Worm (Caenorhabditis elegans): Measurements from ENCODE around the gene sri-72.

- TF ChIP-seq nhr-47 (tag; optimal IDR thresholded peaks at IDR 0.05) (no peak), unc-130 (tag; optimal IDR thresholded peaks at IDR 0.05) (no peak), nhr-76 (tag; optimal IDR thresholded peaks at IDR 0.05) (no peak), pqm-1 (tag; optimal IDR thresholded peaks at IDR 0.05) (no peak), nhr-90 (tag; optimal IDR thresholded peaks at IDR 0.05; ENCODE audit: poor library complexity) (no peak), snpc-4 (tag; optimal IDR thresholded peaks at IDR 0.05) (no peak), aha-1 (tag; optimal IDR thresholded peaks at IDR 0.05) (no peak), nhr-237 (tag; optimal IDR thresholded peaks at IDR 0.05) (no peak), mep-1 (tag; optimal IDR thresholded peaks at IDR 0.05) (no peak), nhr-11 (tag; optimal IDR thresholded peaks at IDR 0.05) (no peak), egl-13 (tag; optimal IDR thresholded peaks at IDR 0.05) (no peak)
Observed at ce11 chrV:578977-579376, 11.0 kb upstream of the sri-72 start, which contains the start of gene K06H6.4.
